Worm (Caenorhabditis elegans) whole organism, early embryonic: Measurements from ENCODE around the gene enri-2.

Source experiments
- ama-1 ChIP-seq: fragments of 150-350 bp; optimal IDR thresholded peaks from 2 replicates; lab custom pipeline; 2014
- ets-7 ChIP-seq: sonication (generic microtip); optimal IDR thresholded peaks from 2 replicates; lab custom pipeline; 2016; ENCODE audit warnings: missing genotype, missing genetic modification characterization, missing compliant biosample characterization
- flt-1 ChIP-seq: fragments of 200-800 bp; sonication (Bioruptor generic); IDR thresholded peaks from 2 replicates; pipeline ENCODE4 v1.3.6; 2022; ENCODE audit warnings: missing genetic modification characterization, missing compliant biosample characterization
- hnd-1 ChIP-seq: sonication (generic microtip); optimal IDR thresholded peaks from 2 replicates; lab custom pipeline; 2016; ENCODE audit warnings: missing genetic modification characterization, missing compliant biosample characterization
- pes-1 ChIP-seq: fragments of 200-800 bp; sonication (Bioruptor generic); IDR thresholded peaks from 2 replicates; pipeline ENCODE4 v1.3.6; 2022; ENCODE audit warnings: missing genetic modification reagents, missing genetic modification characterization, missing compliant biosample characterization
- sea-1 ChIP-seq: fragments of 200-800 bp; sonication (Bioruptor generic); conservative IDR thresholded peaks from 2 replicates; pipeline ENCODE4 v1.3.6; 2022; ENCODE audit warnings: missing genetic modification characterization, missing compliant biosample characterization
- tbx-11 ChIP-seq: fragments of 200-800 bp; sonication (Bioruptor generic); IDR thresholded peaks from 2 replicates; pipeline ENCODE4 v1.3.6; 2022; ENCODE audit warnings: missing genetic modification characterization, missing compliant biosample characterization
- tra-4 ChIP-seq: sonication (generic microtip); optimal IDR thresholded peaks from 2 replicates; lab custom pipeline; 2017; ENCODE audit warnings: missing genetic modification characterization, missing compliant biosample characterization

- TF ChIP-seq pes-1, result no peak
- TF ChIP-seq tra-4 (tag; lab: Kevin White, UChicago), result no peak
- no peak for TF ChIP-seq sea-1 (GFP tag; lab: Robert Waterston, UW)
- TF ChIP-seq tbx-11 (GFP tag; lab: Robert Waterston, UW), result no peak
- TF ChIP-seq ets-7 (tag; lab: Kevin White, UChicago), result no peak
- no peak for TF ChIP-seq ama-1 (lab: Kevin White, UChicago)
- no peak for TF ChIP-seq flt-1 (GFP tag; lab: Robert Waterston, UW)
- no peak for TF ChIP-seq hnd-1 (tag; lab: Kevin White, UChicago)
Measured at ce11 chrX:14537625-14538024, 8.0 kb upstream of the enri-2 start.
